Fruit fly (Drosophila melanogaster) whole organism, wandering third instar larva: ENCODE data around the gene CG15449.

Experiments
- Abd-B ChIP-seq: fragments of >200 bp; optimal IDR thresholded peaks from 2 replicates; lab custom pipeline; 2017; ENCODE audit warnings: missing biosample characterization, missing genetic modification characterization
- CG32264 ChIP-seq: fragments of 200-800 bp; sonication (Bioruptor generic); optimal IDR thresholded peaks from 2 replicates; lab custom pipeline; 2016; ENCODE audit warnings: missing biosample characterization, missing genetic modification characterization
- CG9705 ChIP-seq: fragments of 200-800 bp; sonication (Bioruptor generic); optimal IDR thresholded peaks from 2 replicates; lab custom pipeline; 2018; ENCODE audit warnings: missing biosample characterization, mild to moderate bottlenecking, missing genetic modification characterization
- CrebA ChIP-seq: fragments of 200-800 bp; sonication (Bioruptor generic); optimal IDR thresholded peaks from 2 replicates; lab custom pipeline; 2016; ENCODE audit warnings: missing biosample characterization, mild to moderate bottlenecking, missing genetic modification characterization, borderline replicate concordance
- Dfd ChIP-seq: fragments of >200 bp; optimal IDR thresholded peaks from 2 replicates; lab custom pipeline; 2017; ENCODE audit warnings: missing biosample characterization, missing genetic modification characterization
- Dif ChIP-seq: fragments of 200-275, 200-300 bp; sonication (Bioruptor generic); optimal IDR thresholded peaks from 2 replicates; lab custom pipeline; 2018; ENCODE audit warnings: missing biosample characterization, missing genetic modification characterization; ENCODE audit not compliant: partially characterized antibody
- GATAd ChIP-seq: sonication (Bioruptor generic); optimal IDR thresholded peaks from 2 replicates; lab custom pipeline; 2016; ENCODE audit warnings: missing biosample characterization, missing genetic modification characterization
- HLH106 ChIP-seq: fragments of 200-800 bp; optimal IDR thresholded peaks from 3 replicates; lab custom pipeline; 2019; ENCODE audit warnings: missing biosample characterization, mild to moderate bottlenecking, missing genetic modification characterization, moderate library complexity
- Hnf4 ChIP-seq: fragments of 200-800 bp; sonication (Bioruptor generic); optimal IDR thresholded peaks from 2 replicates; lab custom pipeline; 2016; ENCODE audit warnings: missing biosample characterization, mild to moderate bottlenecking, missing genetic modification characterization
- Hr78 ChIP-seq: fragments of >200 bp; optimal IDR thresholded peaks from 2 replicates; lab custom pipeline; 2017; ENCODE audit warnings: missing biosample characterization, missing genetic modification characterization
- Hr83 ChIP-seq: fragments of 200-300 bp; sonication (Bioruptor generic); optimal IDR thresholded peaks from 2 replicates; lab custom pipeline; 2016; ENCODE audit warnings: missing biosample characterization, mild to moderate bottlenecking, missing genetic modification characterization, moderate library complexity; ENCODE audit not compliant: poor library complexity, severe bottlenecking
- Jra ChIP-seq: sonication (Bioruptor generic); optimal IDR thresholded peaks from 2 replicates; lab custom pipeline; 2016; ENCODE audit warnings: missing biosample characterization, missing genetic modification characterization
- Mio ChIP-seq: sonication (Bioruptor generic); optimal IDR thresholded peaks from 2 replicates; lab custom pipeline; 2016; ENCODE audit warnings: missing biosample characterization, missing genetic modification characterization
- Myc ChIP-seq: fragments of >200 bp; optimal IDR thresholded peaks from 2 replicates; lab custom pipeline; 2017
- N ChIP-seq: fragments of >200 bp; optimal IDR thresholded peaks from 2 replicates; lab custom pipeline; 2018; ENCODE audit warnings: missing biosample characterization, missing external identifiers, missing genetic modification characterization
- OdsH ChIP-seq: fragments of 200-800 bp; sonication (Bioruptor generic); optimal IDR thresholded peaks from 2 replicates; lab custom pipeline; 2016; ENCODE audit warnings: missing biosample characterization, mild to moderate bottlenecking, missing genetic modification characterization
- Rel ChIP-seq, 2 experiments: fragments of 200-800 bp; sonication (Bioruptor generic) in 1 of 2; optimal IDR thresholded peaks; 2 replicates in 1 of 2; 3 replicates in 1 of 2; lab custom pipeline; 2016 to 2019; ENCODE audit warnings: mild to moderate bottlenecking in 2 of 2, missing biosample characterization in 2 of 2, missing genetic modification characterization in 2 of 2, moderate library complexity in 1 of 2
- Sp1 ChIP-seq: fragments of 200-800 bp; sonication (Bioruptor generic); optimal IDR thresholded peaks from 3 replicates; lab custom pipeline; 2019; ENCODE audit warnings: missing biosample characterization, mild to moderate bottlenecking, missing genetic modification characterization, moderate library complexity
- Vsx2 ChIP-seq: fragments of 200-300, 225-300 bp; sonication (Bioruptor generic); optimal IDR thresholded peaks from 2 replicates; lab custom pipeline; 2018; ENCODE audit warnings: missing biosample characterization, missing genetic modification characterization; ENCODE audit not compliant: partially characterized antibody
- br ChIP-seq: fragments of 200-800 bp; sonication (Bioruptor generic); optimal IDR thresholded peaks from 2 replicates; lab custom pipeline; 2016; ENCODE audit warnings: missing biosample characterization, missing genetic modification characterization
- brk ChIP-seq: fragments of 200-800 bp; sonication (Bioruptor generic); optimal IDR thresholded peaks from 2 replicates; lab custom pipeline; 2016; ENCODE audit warnings: missing biosample characterization, mild to moderate bottlenecking, missing genetic modification characterization
- dl ChIP-seq, 2 experiments: fragments of 175-275, 200-275 bp in 1 of 2; fragments of 200-275 bp in 1 of 2; sonication (Bioruptor generic); optimal IDR thresholded peaks; lab custom pipeline; 2018; ENCODE audit warnings: mild to moderate bottlenecking in 2 of 2, missing biosample characterization in 2 of 2, missing genetic modification characterization in 2 of 2, moderate library complexity in 2 of 2; ENCODE audit not compliant: partially characterized antibody in 2 of 2, insufficient read depth in 1 of 2
- dmrt93B ChIP-seq: fragments of 200-800 bp; sonication (Bioruptor generic); optimal IDR thresholded peaks from 2 replicates; lab custom pipeline; 2018; ENCODE audit warnings: missing biosample characterization, mild to moderate bottlenecking, missing genetic modification characterization
- dsf ChIP-seq: sonication (Bioruptor generic); optimal IDR thresholded peaks from 2 replicates; lab custom pipeline; 2016; ENCODE audit warnings: missing biosample characterization, missing genetic modification characterization, borderline replicate concordance
- ey ChIP-seq: fragments of 200-800 bp; sonication (Bioruptor generic); optimal IDR thresholded peaks from 2 replicates; lab custom pipeline; 2016; ENCODE audit warnings: missing biosample characterization, missing genetic modification characterization
- foxo ChIP-seq, 2 experiments: fragments of 200-800 bp; sonication (Bioruptor generic); optimal IDR thresholded peaks; 2 replicates in 1 of 2; 3 replicates in 1 of 2; lab custom pipeline; 2016 to 2017; ENCODE audit warnings: missing biosample characterization in 2 of 2, missing genetic modification characterization in 2 of 2
- fru ChIP-seq: fragments of 200-800 bp; sonication (Bioruptor generic); optimal IDR thresholded peaks from 3 replicates; lab custom pipeline; 2016; ENCODE audit warnings: missing biosample characterization, mild to moderate bottlenecking, missing genetic modification characterization
- h ChIP-seq: fragments of 200-800 bp; sonication (Bioruptor generic); optimal IDR thresholded peaks from 3 replicates; lab custom pipeline; 2016; ENCODE audit warnings: missing biosample characterization, mild to moderate bottlenecking, missing genetic modification characterization
- jim ChIP-seq: fragments of 175-275, 200-325 bp; sonication (Bioruptor generic); optimal IDR thresholded peaks from 2 replicates; lab custom pipeline; 2016; ENCODE audit warnings: missing biosample characterization, mild to moderate bottlenecking, missing genetic modification characterization
- lola ChIP-seq: fragments of >200 bp; optimal IDR thresholded peaks from 2 replicates; lab custom pipeline; 2017; ENCODE audit warnings: missing biosample characterization, missing genetic modification characterization
- pan ChIP-seq: fragments of >200 bp; optimal IDR thresholded peaks from 2 replicates; lab custom pipeline; 2017
- psq ChIP-seq: fragments of 200-800 bp; sonication (Bioruptor generic); optimal IDR thresholded peaks from 3 replicates; lab custom pipeline; 2017; ENCODE audit warnings: missing biosample characterization, mild to moderate bottlenecking, missing genetic modification characterization, moderate library complexity
- rgr ChIP-seq: fragments of 200-800 bp; sonication (Bioruptor generic); optimal IDR thresholded peaks from 3 replicates; lab custom pipeline; 2016; ENCODE audit warnings: missing biosample characterization, mild to moderate bottlenecking, missing genetic modification characterization
- sage ChIP-seq: fragments of 200-800 bp; sonication (Bioruptor generic); optimal IDR thresholded peaks from 2 replicates; lab custom pipeline; 2016; ENCODE audit warnings: missing biosample characterization, mild to moderate bottlenecking, missing genetic modification characterization
- sv ChIP-seq: fragments of 200-800 bp; sonication (Bioruptor generic); optimal IDR thresholded peaks from 3 replicates; lab custom pipeline; 2016; ENCODE audit warnings: missing biosample characterization, missing genetic modification characterization
- tai ChIP-seq: sonication (Bioruptor generic); optimal IDR thresholded peaks from 2 replicates; lab custom pipeline; 2016; ENCODE audit warnings: missing biosample characterization, missing genetic modification characterization
- usp ChIP-seq: fragments of >200 bp; optimal IDR thresholded peaks from 2 replicates; lab custom pipeline; 2017; ENCODE audit warnings: missing biosample characterization, missing genetic modification characterization
- woc ChIP-seq: sonication (Bioruptor generic); optimal IDR thresholded peaks from 2 replicates; lab custom pipeline; 2016; ENCODE audit warnings: missing biosample characterization, mild to moderate bottlenecking, missing genetic modification characterization

Gene CG15449

dm6 chrX:21054963-21055480 lies 14.6 kb upstream of the CG15449 start:
- TF ChIP-seq CG9705 (GFP tag; lab: Kevin White, UChicago) (no peak), psq (GFP tag; lab: Kevin White, UChicago) (peak; percentile 60), HLH106 (tag; lab: Kevin White, UChicago) (peak; percentile 3), h (GFP tag; lab: Kevin White, UChicago) (peak; percentile 23), Rel (GFP tag; optimal IDR thresholded peaks at IDR 0.05; lab: Kevin White, UChicago) (no peak), Rel (tag; optimal IDR thresholded peaks at IDR 0.05; lab: Kevin White, UChicago) (peak; percentile 64), CrebA (GFP tag; lab: Kevin White, UChicago) (no peak), jim (GFP tag; lab: Kevin White, UChicago) (peak; percentile 40)

dm6 chrX:21053849-21054581 lies 13.6 kb upstream of the CG15449 start, which contains the start of the genes Stt3A and bves:
TSS of gene Stt3A (minus strand) at chrX:21053937.
TSS of gene bves (plus strand) at chrX:21053963.
- TF ChIP-seq pan (lab: Kevin White, UChicago) = no peak
- TF ChIP-seq psq (GFP tag; lab: Kevin White, UChicago) = peak; percentile 95
- no peak for TF ChIP-seq jim (GFP tag; lab: Kevin White, UChicago)
- peak; percentile 91 for TF ChIP-seq Mio (GFP tag; lab: Kevin White, UChicago)
- peak; percentile 97 for TF ChIP-seq Rel (GFP tag; optimal IDR thresholded peaks at IDR 0.05; lab: Kevin White, UChicago)
- TF ChIP-seq Rel (tag; optimal IDR thresholded peaks at IDR 0.05; lab: Kevin White, UChicago) = peak; percentile 87
- peak; percentile 96 for TF ChIP-seq Jra (GFP tag; lab: Kevin White, UChicago)
- TF ChIP-seq Hr83 = peak; percentile 75
- TF ChIP-seq lola = no peak
- TF ChIP-seq Abd-B (GFP tag; lab: Kevin White, UChicago) = no peak
- TF ChIP-seq CG32264 (GFP tag; lab: Kevin White, UChicago) = peak; percentile 96
- peak; percentile 99 for TF ChIP-seq woc (GFP tag; lab: Kevin White, UChicago)
- no peak for TF ChIP-seq usp
- TF ChIP-seq Sp1 (GFP tag; lab: Kevin White, UChicago) = peak; percentile 98
- peak; percentile 96 to 99 for TF ChIP-seq foxo (GFP tag; optimal IDR thresholded peaks at IDR 0.05; lab: Kevin White, UChicago)
- TF ChIP-seq GATAd (GFP tag; lab: Kevin White, UChicago) = peak; percentile 82
- peak; percentile 98 for TF ChIP-seq sv (GFP tag; lab: Kevin White, UChicago)
- TF ChIP-seq CrebA (GFP tag; lab: Kevin White, UChicago) = no peak
- TF ChIP-seq ey (GFP tag; lab: Kevin White, UChicago) = peak; percentile 99
- TF ChIP-seq rgr (GFP tag; lab: Kevin White, UChicago) = peak; percentile 99
- no peak for TF ChIP-seq N (GFP tag; lab: Kevin White, UChicago)
- peak; percentile 99 for TF ChIP-seq Hnf4
- peak; percentile 94 for TF ChIP-seq CG9705 (GFP tag; lab: Kevin White, UChicago)
- peak; percentile 94 for TF ChIP-seq dmrt93B
- TF ChIP-seq brk (GFP tag; lab: Kevin White, UChicago) = peak; percentile 98
- peak; percentile 99 for TF ChIP-seq h (GFP tag; lab: Kevin White, UChicago)
- TF ChIP-seq Hr78 (GFP tag; lab: Kevin White, UChicago) = no peak
- TF ChIP-seq br = peak; percentile 99
- TF ChIP-seq Myc = no peak
- TF ChIP-seq Dif (GFP tag; lab: Kevin White, UChicago) = peak; percentile 74
- peak; percentile 95 for TF ChIP-seq dsf (GFP tag; lab: Kevin White, UChicago)
- TF ChIP-seq fru (GFP tag; lab: Kevin White, UChicago) = peak; percentile 99
- TF ChIP-seq Vsx2 = no peak
- TF ChIP-seq tai = peak; percentile 96
- peak; percentile 97 for TF ChIP-seq HLH106 (tag; lab: Kevin White, UChicago)
- TF ChIP-seq dl (GFP tag; optimal IDR thresholded peaks at IDR 0.05; lab: Kevin White, UChicago; ENCODE audit: insufficient read depth in 1 of 2, partially characterized antibody in 2 of 2) = peak; percentile 39 to 68
- peak; percentile 99 for TF ChIP-seq OdsH (GFP tag; lab: Kevin White, UChicago)
- TF ChIP-seq Dfd = no peak
- TF ChIP-seq sage (GFP tag; lab: Kevin White, UChicago) = peak; percentile 98
